Worm (Caenorhabditis elegans) whole organism, L2 larva: ENCODE measurements around the gene F35H8.1.

ENCODE experiments used
- F13H6.1 ChIP-seq: sonication (generic microtip); optimal IDR thresholded peaks from 2 replicates; lab custom pipeline; 2016; ENCODE audit warnings: missing genetic modification characterization, missing compliant biosample characterization
- R02D3.7 ChIP-seq: fragments of 150-350 bp; optimal IDR thresholded peaks from 2 replicates; lab custom pipeline; 2014; ENCODE audit warnings: missing biosample characterization, missing genetic modification characterization
- ZK546.5 ChIP-seq: sonication (generic microtip); optimal IDR thresholded peaks from 2 replicates; lab custom pipeline; 2017; ENCODE audit warnings: missing biosample characterization, missing genetic modification characterization
- alr-1 ChIP-seq: fragments of 150-350 bp; optimal IDR thresholded peaks from 2 replicates; lab custom pipeline; 2014; ENCODE audit warnings: missing biosample characterization, missing genetic modification characterization
- ama-1 ChIP-seq: fragments of 150-350 bp; optimal IDR thresholded peaks from 2 replicates; lab custom pipeline; 2018; ENCODE audit warnings: inconsistent platforms
- fos-1 ChIP-seq: fragments of 150-350 bp; optimal IDR thresholded peaks from 2 replicates; lab custom pipeline; 2014; ENCODE audit warnings: missing biosample characterization, missing genetic modification characterization
- lin-11 ChIP-seq: fragments of 150-350 bp; sonication (generic microtip); optimal IDR thresholded peaks from 2 replicates; lab custom pipeline; 2014; ENCODE audit warnings: missing biosample characterization, missing genetic modification characterization, inconsistent platforms, mixed read lengths
- nhr-21 ChIP-seq: fragments of 150-350 bp; optimal IDR thresholded peaks from 2 replicates; lab custom pipeline; 2014; ENCODE audit warnings: missing biosample characterization, missing genetic modification characterization
- nhr-25 ChIP-seq: fragments of 150-350 bp; sonication (generic microtip); optimal IDR thresholded peaks from 3 replicates; lab custom pipeline; 2014; ENCODE audit warnings: missing biosample characterization, missing genetic modification characterization
- ztf-11 ChIP-seq: sonication (generic microtip); optimal IDR thresholded peaks from 2 replicates; lab custom pipeline; 2017; ENCODE audit warnings: missing biosample characterization, missing genetic modification characterization
- ztf-4 ChIP-seq: fragments of 150-350 bp; optimal IDR thresholded peaks from 2 replicates; lab custom pipeline; 2014; ENCODE audit warnings: missing biosample characterization, missing genetic modification characterization

DNA sequence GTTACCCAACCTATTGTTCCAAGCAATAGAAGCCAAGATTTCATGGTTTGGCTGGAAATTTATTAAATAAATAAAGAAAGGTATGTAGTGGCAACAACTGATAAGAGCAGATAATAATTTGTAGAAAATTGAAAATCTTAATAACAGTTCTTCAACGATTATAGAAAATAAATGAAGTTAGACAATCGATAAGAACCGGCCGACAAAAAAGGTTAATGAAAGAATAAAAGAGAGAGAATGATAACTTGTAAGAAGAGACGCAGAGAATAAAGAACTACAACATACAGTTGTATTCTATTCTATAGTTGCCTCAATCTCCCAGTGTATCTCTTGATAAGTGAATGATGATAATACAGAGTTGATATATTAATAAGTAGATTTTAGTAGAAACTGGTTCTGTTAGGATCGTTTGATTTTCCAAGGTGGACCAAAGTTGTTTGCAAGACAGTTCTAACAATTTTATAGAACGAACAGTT, 33.7 kb upstream of the F35H8.1 start, which contains the start of gene ugt-58:
- TF ChIP-seq ZK546.5 (tag; lab: Kevin White, UChicago) (no peak), ama-1 (lab: Kevin White, UChicago) (no peak), nhr-21 (peak; percentile 9), ztf-11 (tag; lab: Kevin White, UChicago) (no peak), ztf-4 (no peak), lin-11 (tag; lab: Kevin White, UChicago) (no peak), alr-1 (tag; lab: Kevin White, UChicago) (no peak), fos-1 (peak; percentile 37), R02D3.7 (tag; lab: Kevin White, UChicago) (no peak), nhr-25 (tag; lab: Kevin White, UChicago) (peak; percentile 64), F13H6.1 (tag; lab: Kevin White, UChicago) (no peak)
